Worm (Caenorhabditis elegans) whole organism, L2 larva: Measurements from ENCODE around the gene W02B12.16.

Source experiments
- C34F6.9 ChIP-seq: fragments of 150-350 bp; optimal IDR thresholded peaks from 2 replicates; lab custom pipeline; 2014; ENCODE audit warnings: missing biosample characterization, missing genetic modification characterization
- F13H6.1 ChIP-seq: sonication (generic microtip); optimal IDR thresholded peaks from 2 replicates; lab custom pipeline; 2016; ENCODE audit warnings: missing genetic modification characterization, missing compliant biosample characterization
- alr-1 ChIP-seq: fragments of 150-350 bp; optimal IDR thresholded peaks from 2 replicates; lab custom pipeline; 2014; ENCODE audit warnings: missing biosample characterization, missing genetic modification characterization
- aly-2 ChIP-seq: fragments of 150-350 bp; optimal IDR thresholded peaks from 2 replicates; lab custom pipeline; 2014; ENCODE audit warnings: missing biosample characterization, missing genetic modification characterization
- ama-1 ChIP-seq: fragments of 150-350 bp; optimal IDR thresholded peaks from 2 replicates; lab custom pipeline; 2018; ENCODE audit warnings: inconsistent platforms
- blmp-1 ChIP-seq: sonication (generic microtip); optimal IDR thresholded peaks from 2 replicates; lab custom pipeline; 2017; ENCODE audit warnings: missing genetic modification characterization, mild to moderate bottlenecking, missing compliant biosample characterization, antibody characterized with exemption, moderate library complexity; ENCODE audit not compliant: insufficient read depth
- ceh-16 ChIP-seq: fragments of 150-350 bp; optimal IDR thresholded peaks from 2 replicates; lab custom pipeline; 2014; ENCODE audit warnings: missing biosample characterization, missing genetic modification characterization
- crh-2 ChIP-seq: sonication (generic microtip); optimal IDR thresholded peaks from 2 replicates; lab custom pipeline; 2017; ENCODE audit warnings: missing biosample characterization, missing genetic modification characterization
- dmd-4 ChIP-seq: sonication (generic microtip); optimal IDR thresholded peaks from 2 replicates; lab custom pipeline; 2017; ENCODE audit warnings: missing biosample characterization, missing genetic modification characterization
- elt-1 ChIP-seq: fragments of 150-350 bp; optimal IDR thresholded peaks from 2 replicates; lab custom pipeline; 2014; ENCODE audit warnings: missing biosample characterization, missing genetic modification characterization
- elt-3 ChIP-seq: sonication (generic microtip); optimal IDR thresholded peaks from 2 replicates; lab custom pipeline; 2017; ENCODE audit warnings: missing biosample characterization, missing genetic modification characterization
- fos-1 ChIP-seq: fragments of 150-350 bp; optimal IDR thresholded peaks from 2 replicates; lab custom pipeline; 2014; ENCODE audit warnings: missing biosample characterization, missing genetic modification characterization
- lin-11 ChIP-seq: fragments of 150-350 bp; sonication (generic microtip); optimal IDR thresholded peaks from 2 replicates; lab custom pipeline; 2014; ENCODE audit warnings: missing biosample characterization, missing genetic modification characterization, inconsistent platforms, mixed read lengths
- lin-39 ChIP-seq: fragments of 150-350 bp; optimal IDR thresholded peaks from 2 replicates; lab custom pipeline; 2014; ENCODE audit warnings: missing biosample characterization, missing genetic modification reagents, missing genetic modification characterization
- lsy-2 ChIP-seq, 2 experiments: fragments of 150-350 bp in 1 of 2; sonication (generic microtip) in 1 of 2; optimal IDR thresholded peaks; 2 replicates each; lab custom pipeline; 2014 to 2017; ENCODE audit warnings: missing biosample characterization in 2 of 2, missing genetic modification characterization in 2 of 2
- mab-5 ChIP-seq: fragments of 150-350 bp; optimal IDR thresholded peaks from 2 replicates; lab custom pipeline; 2014; ENCODE audit warnings: missing biosample characterization, missing genetic modification characterization
- mdl-1 ChIP-seq, 2 experiments: fragments of 150-350 bp in 1 of 2; sonication (generic microtip) in 1 of 2; optimal IDR thresholded peaks; 2 replicates each; lab custom pipeline; 2017; ENCODE audit warnings: missing biosample characterization in 2 of 2, missing genetic modification characterization in 2 of 2
- nhr-11 ChIP-seq: fragments of 150-350 bp; optimal IDR thresholded peaks from 2 replicates; lab custom pipeline; 2014; ENCODE audit warnings: missing biosample characterization, missing genetic modification characterization
- nhr-12 ChIP-seq: fragments of 150-350 bp; optimal IDR thresholded peaks from 2 replicates; lab custom pipeline; 2014; ENCODE audit warnings: missing biosample characterization, missing genetic modification characterization
- nhr-129 ChIP-seq: fragments of 150-350 bp; optimal IDR thresholded peaks from 2 replicates; lab custom pipeline; 2014; ENCODE audit warnings: missing biosample characterization, missing genetic modification characterization
- nhr-21 ChIP-seq: fragments of 150-350 bp; optimal IDR thresholded peaks from 2 replicates; lab custom pipeline; 2014; ENCODE audit warnings: missing biosample characterization, missing genetic modification characterization
- nhr-23 ChIP-seq: fragments of 150-350 bp; optimal IDR thresholded peaks from 2 replicates; lab custom pipeline; 2014; ENCODE audit warnings: missing biosample characterization, missing genetic modification reagents, missing genetic modification characterization
- nhr-25 ChIP-seq: fragments of 150-350 bp; sonication (generic microtip); optimal IDR thresholded peaks from 3 replicates; lab custom pipeline; 2014; ENCODE audit warnings: missing biosample characterization, missing genetic modification characterization
- nhr-77 ChIP-seq: fragments of 150-350 bp; optimal IDR thresholded peaks from 2 replicates; lab custom pipeline; 2014; ENCODE audit warnings: missing biosample characterization, missing genetic modification characterization
- sem-4 ChIP-seq: fragments of 150-350 bp; optimal IDR thresholded peaks from 2 replicates; lab custom pipeline; 2014; ENCODE audit warnings: missing biosample characterization, missing genetic modification reagents, missing genetic modification characterization
- sma-3 ChIP-seq: sonication (generic microtip); optimal IDR thresholded peaks from 2 replicates; lab custom pipeline; 2016; ENCODE audit warnings: missing genetic modification reagents, missing genetic modification characterization, missing compliant biosample characterization
- sma-9 ChIP-seq, 2 experiments: fragments of 150-350 bp in 1 of 2; sonication (generic microtip) in 1 of 2; optimal IDR thresholded peaks; 2 replicates each; lab custom pipeline; 2014 to 2016; ENCODE audit warnings: missing genetic modification characterization in 2 of 2, mild to moderate bottlenecking in 1 of 2, missing biosample characterization in 1 of 2, missing compliant biosample characterization in 1 of 2, missing genetic modification reagents in 1 of 2, moderate library complexity in 1 of 2
- snpc-4 ChIP-seq: fragments of 150-350 bp; optimal IDR thresholded peaks from 2 replicates; lab custom pipeline; 2014; ENCODE audit warnings: missing biosample characterization, missing genetic modification characterization
- unc-55 ChIP-seq: fragments of 150-350 bp; sonication (generic microtip); optimal IDR thresholded peaks from 3 replicates; lab custom pipeline; 2014; ENCODE audit warnings: missing biosample characterization, missing genetic modification reagents, missing genetic modification characterization
- unc-62 ChIP-seq: fragments of 150-350 bp; optimal IDR thresholded peaks from 2 replicates; lab custom pipeline; 2014; ENCODE audit warnings: missing biosample characterization, missing genetic modification reagents, missing genetic modification characterization
- zag-1 ChIP-seq: fragments of 150-350 bp; optimal IDR thresholded peaks from 2 replicates; lab custom pipeline; 2014; ENCODE audit warnings: missing biosample characterization, missing genetic modification characterization

The W02B12.16 gene

ce11 chrII:11503761-11504160, 27.5 kb upstream of the W02B12.16 start:
- TF ChIP-seq dmd-4 (tag; lab: Kevin White, UChicago) (no peak), lin-39 (tag; lab: Kevin White, UChicago) (no peak), ama-1 (no peak), snpc-4 (tag; lab: Kevin White, UChicago) (no peak), F13H6.1 (tag; lab: Kevin White, UChicago) (no peak), sem-4 (tag; lab: Kevin White, UChicago) (no peak), C34F6.9 (no peak), lsy-2 (tag; optimal IDR thresholded peaks at IDR 0.05; lab: Kevin White, UChicago) (no peak), crh-2 (no peak), nhr-12 (tag; lab: Kevin White, UChicago) (no peak), nhr-77 (no peak), alr-1 (tag; lab: Kevin White, UChicago) (no peak), mab-5 (no peak)

ce11 chrII:11501956-11502355, 25.6 kb upstream of the W02B12.16 start:
- no peak for TF ChIP-seq sma-3
- TF ChIP-seq crh-2: peak; percentile 5
- TF ChIP-seq nhr-25 (tag; lab: Kevin White, UChicago): peak; percentile 7
- no peak for TF ChIP-seq lin-11 (tag; lab: Kevin White, UChicago)
- peak in 1 of 2 experiments; percentile 12 for TF ChIP-seq lsy-2 (tag; optimal IDR thresholded peaks at IDR 0.05; lab: Kevin White, UChicago)
- peak; percentile 56 for TF ChIP-seq sma-9 (GFP tag; optimal IDR thresholded peaks at IDR 0.05; lab: Kevin White, UChicago)
- no peak for TF ChIP-seq sma-9 (tag; optimal IDR thresholded peaks at IDR 0.05; lab: Kevin White, UChicago)
- peak; percentile 90 for TF ChIP-seq blmp-1
- TF ChIP-seq nhr-21 (tag; lab: Kevin White, UChicago): peak; percentile 84
- TF ChIP-seq fos-1 (tag; lab: Kevin White, UChicago): peak; percentile 36
- no peak for TF ChIP-seq elt-3 (tag; lab: Kevin White, UChicago)
- TF ChIP-seq zag-1 (tag; lab: Kevin White, UChicago): no peak

ce11 chrII:11500198-11500597, 23.9 kb upstream of the W02B12.16 start, which contains the start of gene B0334.20:
B0334.20 (minus strand) TSS chrII:11500459.
- TF ChIP-seq nhr-129 (tag; lab: Kevin White, UChicago): no peak
- peak; percentile 53 for TF ChIP-seq fos-1 (tag; lab: Kevin White, UChicago)
- no peak for TF ChIP-seq nhr-11 (tag; lab: Kevin White, UChicago)

- TF ChIP-seq elt-3 (tag; lab: Kevin White, UChicago) (no peak), nhr-129 (tag; lab: Kevin White, UChicago) (no peak), mab-5 (no peak), nhr-12 (tag; lab: Kevin White, UChicago) (no peak), lin-11 (tag; lab: Kevin White, UChicago) (no peak), C34F6.9 (no peak), nhr-23 (no peak), sem-4 (tag; lab: Kevin White, UChicago) (no peak), lin-39 (tag; lab: Kevin White, UChicago) (no peak), unc-55 (GFP tag; lab: Kevin White, UChicago) (no peak), unc-62 (GFP tag; lab: Kevin White, UChicago) (no peak), mdl-1 (tag; optimal IDR thresholded peaks at IDR 0.05; lab: Kevin White, UChicago) (no peak), ama-1 (no peak), aly-2 (tag; lab: Kevin White, UChicago) (no peak), ceh-16 (tag; lab: Kevin White, UChicago) (no peak), nhr-21 (tag; lab: Kevin White, UChicago) (no peak), sma-3 (no peak)
Measured at ce11 chrII:11497365-11497764, 21.1 kb upstream of the W02B12.16 start, which contains the start of gene B0334.5. B0334.5 (plus strand) TSS chrII:11497665.

ce11 chrII:11496767-11497166, 20.5 kb upstream of the W02B12.16 start, which contains the start of gene emc-5:
emc-5 (plus strand) TSS chrII:11496780.
- peak; percentile 17 for TF ChIP-seq sma-9 (GFP tag; optimal IDR thresholded peaks at IDR 0.05; lab: Kevin White, UChicago)
- no peak for TF ChIP-seq sma-9 (tag; optimal IDR thresholded peaks at IDR 0.05; lab: Kevin White, UChicago)
- TF ChIP-seq elt-1 (tag; lab: Kevin White, UChicago): no peak
- TF ChIP-seq F13H6.1 (tag; lab: Kevin White, UChicago): peak; percentile 43
- peak in 1 of 2 experiments; percentile 34 for TF ChIP-seq lsy-2 (tag; optimal IDR thresholded peaks at IDR 0.05; lab: Kevin White, UChicago)
- no peak for TF ChIP-seq mdl-1 (tag; optimal IDR thresholded peaks at IDR 0.05; lab: Kevin White, UChicago)
- peak; percentile 9 for TF ChIP-seq mab-5
